Worm (Caenorhabditis elegans) whole organism, midembryonic: ENCODE data around the gene Y27F2A.11.

Source experiments
- T22C8.4 ChIP-seq: fragments of 200-800 bp; sonication (Bioruptor generic); IDR thresholded peaks from 2 replicates; pipeline ENCODE4 v1.3.6; 2022; ENCODE audit warnings: missing genetic modification characterization, missing compliant biosample characterization
- cog-1 ChIP-seq: sonication (generic microtip); optimal IDR thresholded peaks from 2 replicates; lab custom pipeline; 2016; ENCODE audit warnings: missing genetic modification characterization, missing compliant biosample characterization
- flt-1 ChIP-seq: fragments of 200-800 bp; sonication (Bioruptor generic); IDR thresholded peaks from 2 replicates; pipeline ENCODE4 v1.3.6; 2022; ENCODE audit warnings: missing genetic modification characterization, missing compliant biosample characterization
- tab-1 ChIP-seq: fragments of 200-800 bp; sonication (Bioruptor generic); IDR thresholded peaks from 2 replicates; pipeline ENCODE4 v1.3.6; 2022; ENCODE audit warnings: missing genetic modification characterization, missing compliant biosample characterization
- ztf-23 ChIP-seq: fragments of 200-800 bp; sonication (Bioruptor generic); IDR thresholded peaks from 2 replicates; pipeline ENCODE4 v1.3.6; 2022; ENCODE audit warnings: missing genetic modification reagents, missing genetic modification characterization, missing compliant biosample characterization
- ztf-29 ChIP-seq: fragments of 200-800 bp; sonication (Bioruptor generic); IDR thresholded peaks from 2 replicates; pipeline ENCODE4 v1.3.6; 2022; ENCODE audit warnings: missing genetic modification reagents, missing genetic modification characterization, missing compliant biosample characterization

DNA sequence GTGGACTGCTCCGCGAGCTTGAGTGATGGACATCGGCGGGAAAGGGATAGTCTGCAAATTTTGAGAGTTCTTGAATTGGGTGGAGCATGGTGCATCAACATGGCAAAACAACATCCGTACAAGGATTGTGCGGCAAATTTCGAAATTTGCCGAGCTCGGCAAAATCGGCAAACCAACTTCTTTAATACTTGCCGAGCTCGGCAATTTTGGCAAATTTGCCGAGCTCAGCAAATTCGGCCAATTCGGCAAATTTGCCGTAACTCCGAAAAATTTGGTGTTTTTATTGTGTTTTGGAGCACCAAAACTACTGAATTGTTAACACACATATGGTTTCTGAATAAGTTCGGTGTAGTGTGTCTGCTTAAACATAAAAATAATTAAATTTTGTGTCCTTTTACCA, 19.0 kb upstream of the Y27F2A.11 start, which contains the start of gene fbxc-55:
- TF ChIP-seq ztf-29 (GFP tag; lab: Robert Waterston, UW) (no peak), tab-1 (no peak), T22C8.4 (GFP tag; lab: Robert Waterston, UW) (no peak), cog-1 (tag; lab: Kevin White, UChicago) (no peak), ztf-23 (no peak), flt-1 (no peak)
